Fruit fly (Drosophila melanogaster) S2 (cell line): ENCODE results near the gene CG32939.
"Not testable (repeated sequence)": the region's sequence is repeated elsewhere in the genome, so short reads cannot be mapped to it uniquely, and the experiment has no call there.

Experiments used
- CG8478 ChIP-seq: fragments of >200 bp; optimal IDR thresholded peaks from 2 replicates; lab custom pipeline; 2018
- CTCF ChIP-seq, 2 experiments: fragments of >200 bp; optimal IDR thresholded peaks; 2 replicates each; lab custom pipeline; 2018

DNA sequence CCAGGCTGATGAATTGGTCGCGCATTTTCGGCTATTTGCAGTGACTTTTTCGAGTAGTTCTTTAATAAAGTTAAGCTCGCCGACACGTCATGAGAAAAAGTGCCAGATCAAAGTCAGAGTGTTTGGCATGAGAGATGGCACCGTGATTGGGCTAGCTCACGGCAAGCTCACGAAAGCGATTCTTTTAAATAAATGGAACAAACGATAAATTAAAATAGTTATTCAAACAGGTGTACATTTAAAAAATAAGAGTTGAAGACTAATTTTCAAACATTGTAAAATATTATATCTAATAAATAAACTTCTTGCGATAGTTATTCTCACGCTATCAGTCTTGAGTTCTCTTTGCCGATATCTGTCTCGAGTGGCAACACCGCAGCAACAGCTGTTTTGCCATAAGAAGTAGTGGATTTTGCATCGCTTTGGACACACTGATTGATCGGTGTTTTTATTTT lies at the start of gene CG32939, which contains the start of the genes Unc-115b and p24-2:
- TF ChIP-seq CTCF (optimal IDR thresholded peaks at IDR 0.05; lab: Kevin White, UChicago); CG8478 (lab: Kevin White, UChicago): not testable (repeated sequence)
